Fruit fly (Drosophila melanogaster) Kc167 (cell line): Measurements from ENCODE around the gene Cyp312a1.

Source experiments
- h ChIP-seq: fragments of >200 bp; optimal IDR thresholded peaks from 3 replicates; lab custom pipeline; 2018; ENCODE audit warnings: missing external identifiers
- insv ChIP-seq: fragments of >200 bp; optimal IDR thresholded peaks from 3 replicates; lab custom pipeline; 2018; ENCODE audit warnings: missing external identifiers

DNA sequence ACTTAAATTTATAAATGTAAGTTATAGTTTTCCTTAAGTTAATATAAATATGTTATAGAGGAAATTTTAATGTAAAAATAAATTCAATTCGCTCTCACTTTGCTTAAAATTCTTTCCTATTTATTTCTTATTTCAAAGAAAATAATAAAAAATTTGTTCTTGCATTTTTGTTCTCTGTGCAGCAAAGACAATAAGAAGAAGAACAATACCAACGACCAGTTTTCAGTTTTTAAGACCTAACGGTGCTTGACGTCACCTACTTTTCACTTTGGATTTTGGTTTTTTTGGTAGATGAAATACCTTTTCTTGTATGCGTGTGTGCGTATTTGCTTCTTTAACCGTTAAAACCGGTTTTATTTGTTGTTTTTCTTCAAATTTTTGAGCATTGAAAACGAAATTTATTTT is 30.3 kb downstream of the Cyp312a1 start:
- no peak for TF ChIP-seq h (lab: Kevin White, UChicago)
- no peak for TF ChIP-seq insv (lab: Kevin White, UChicago)
